Fruit fly (Drosophila melanogaster) whole organism, larva: ENCODE measurements around the gene CG34432.

Experiments
- noc ChIP-seq: fragments of 200-800 bp; sonication (Bioruptor generic); optimal IDR thresholded peaks from 3 replicates; lab custom pipeline; 2019; ENCODE audit warnings: missing biosample characterization, mild to moderate bottlenecking, missing genetic modification characterization, moderate library complexity

The CG34432 gene

dm6 chr3R:30648851-30649250 is at the start of gene CG34432:
Gene CG34432 (plus strand): TSS chr3R:30649151.
- TF ChIP-seq noc (tag; lab: Kevin White, UChicago) = no peak

- no peak for TF ChIP-seq noc (tag; lab: Kevin White, UChicago)
Observed at dm6 chr3R:30599404-30599980, 49.5 kb upstream of the CG34432 start.

- TF ChIP-seq noc (tag; lab: Kevin White, UChicago) = peak; percentile 80
Observed at dm6 chr3R:30600154-30601009, 48.6 kb upstream of the CG34432 start.

- TF ChIP-seq noc (tag; lab: Kevin White, UChicago) = no peak
Observed at dm6 chr3R:30601440-30602256, 47.3 kb upstream of the CG34432 start, which contains the start of the genes CG2246 and CG31021. Gene CG2246 (minus strand): TSS chr3R:30601489. Gene CG31021 (plus strand): TSS chr3R:30602206.

dm6 chr3R:30603881-30604280 is 45.1 kb upstream of the CG34432 start, which contains the start of gene PH4alphaNE3:
Gene PH4alphaNE3 (plus strand): TSS chr3R:30604181.
- TF ChIP-seq noc (tag; lab: Kevin White, UChicago) = no peak

dm6 chr3R:30605889-30606288 is 43.1 kb upstream of the CG34432 start, which contains the start of gene CG31016:
Gene CG31016 (plus strand): TSS chr3R:30606189.
- no peak for TF ChIP-seq noc (tag; lab: Kevin White, UChicago)

- TF ChIP-seq noc (tag; lab: Kevin White, UChicago) = no peak
Observed at dm6 chr3R:30616098-30616857, 32.7 kb upstream of the CG34432 start.

- no peak for TF ChIP-seq noc (tag; lab: Kevin White, UChicago)
Observed at dm6 chr3R:30617457-30617856, 31.5 kb upstream of the CG34432 start.

- no peak for TF ChIP-seq noc (tag; lab: Kevin White, UChicago)
Observed at dm6 chr3R:30621806-30622205, 27.1 kb upstream of the CG34432 start, which contains the start of gene CG44954. Gene CG44954 (minus strand): TSS chr3R:30621906.

- TF ChIP-seq noc (tag; lab: Kevin White, UChicago) = no peak
Observed at dm6 chr3R:30628928-30629327, 20.0 kb upstream of the CG34432 start, which contains the start of gene CG2267. Gene CG2267 (minus strand): TSS chr3R:30629028.

- no peak for TF ChIP-seq noc (tag; lab: Kevin White, UChicago)
Observed at dm6 chr3R:30643240-30643639, 5.7 kb upstream of the CG34432 start.

- TF ChIP-seq noc (tag; lab: Kevin White, UChicago) = no peak
Observed at dm6 chr3R:30645780-30646179, 3.2 kb upstream of the CG34432 start, which contains the start of gene CG31013. Gene CG31013 (minus strand): TSS chr3R:30645880.

dm6 chr3R:30648451-30648850 is 500 bp upstream of the CG34432 start, which contains the start of gene PH4alphaPV:
Gene PH4alphaPV (minus strand): TSS chr3R:30648551.
- TF ChIP-seq noc (tag; lab: Kevin White, UChicago) = no peak

- TF ChIP-seq noc (tag; lab: Kevin White, UChicago) = no peak
Observed at dm6 chr3R:30649661-30650060, 710 bp downstream of the CG34432 start, which contains the start of gene CG34433. Gene CG34433 (plus strand): TSS chr3R:30649961.
